Fruit fly (Drosophila melanogaster): ENCODE measurements around the gene ATP6AP2.

Gene ATP6AP2

dm6 chr3R:9246879-9247621, 13.4 kb upstream of the ATP6AP2 start:
- TF ChIP-seq psq (optimal IDR thresholded peaks at IDR 0.05), result no peak

dm6 chr3R:9249025-9249735, 11.3 kb upstream of the ATP6AP2 start:
- no peak for TF ChIP-seq Dll (optimal IDR thresholded peaks at IDR 0.05)
- TF ChIP-seq pan (optimal IDR thresholded peaks at IDR 0.05), result no peak
- no peak for TF ChIP-seq CG8478 (optimal IDR thresholded peaks at IDR 0.05)
- no peak for TF ChIP-seq psq (optimal IDR thresholded peaks at IDR 0.05)
- TF ChIP-seq usp (GFP tag; optimal IDR thresholded peaks at IDR 0.05), result no peak
- no peak for TF ChIP-seq EcR (GFP tag; optimal IDR thresholded peaks at IDR 0.05)

dm6 chr3R:9249736-9250044, 10.7 kb upstream of the ATP6AP2 start:
- TF ChIP-seq usp (GFP tag; optimal IDR thresholded peaks at IDR 0.05) (no peak), pan (optimal IDR thresholded peaks at IDR 0.05) (no peak), psq (optimal IDR thresholded peaks at IDR 0.05) (no peak), Dll (optimal IDR thresholded peaks at IDR 0.05) (no peak), EcR (GFP tag; optimal IDR thresholded peaks at IDR 0.05) (no peak), CG8478 (optimal IDR thresholded peaks at IDR 0.05) (no peak)

- TF ChIP-seq CG8478 (optimal IDR thresholded peaks at IDR 0.05), result no peak
- no peak for TF ChIP-seq Dll (optimal IDR thresholded peaks at IDR 0.05)
- TF ChIP-seq usp (GFP tag; optimal IDR thresholded peaks at IDR 0.05), result no peak
- no peak for TF ChIP-seq pan (optimal IDR thresholded peaks at IDR 0.05)
- TF ChIP-seq psq (optimal IDR thresholded peaks at IDR 0.05), result no peak
- no peak for TF ChIP-seq EcR (GFP tag; optimal IDR thresholded peaks at IDR 0.05)
Measured at dm6 chr3R:9250868-9251267, 9.6 kb upstream of the ATP6AP2 start.

- TF ChIP-seq psq (optimal IDR thresholded peaks at IDR 0.05) (no peak), usp (GFP tag; optimal IDR thresholded peaks at IDR 0.05) (no peak), CG8478 (optimal IDR thresholded peaks at IDR 0.05) (no peak), Dll (optimal IDR thresholded peaks at IDR 0.05) (no peak), pan (optimal IDR thresholded peaks at IDR 0.05) (no peak), EcR (GFP tag; optimal IDR thresholded peaks at IDR 0.05) (no peak)
Measured at dm6 chr3R:9251543-9251942, 8.9 kb upstream of the ATP6AP2 start, which contains the start of gene St2. Gene St2, plus strand, starts transcription at chr3R:9251843.

dm6 chr3R:9254798-9255197, 5.6 kb upstream of the ATP6AP2 start, which contains the start of gene CG16734:
Gene CG16734, plus strand, starts transcription at chr3R:9255052.
- TF ChIP-seq usp (GFP tag; optimal IDR thresholded peaks at IDR 0.05) (no peak), psq (optimal IDR thresholded peaks at IDR 0.05) (no peak), Dll (optimal IDR thresholded peaks at IDR 0.05) (no peak), pan (optimal IDR thresholded peaks at IDR 0.05) (no peak), EcR (GFP tag; optimal IDR thresholded peaks at IDR 0.05) (no peak), CG8478 (optimal IDR thresholded peaks at IDR 0.05) (no peak)

dm6 chr3R:9257616-9258015, 2.8 kb upstream of the ATP6AP2 start, which contains the start of gene CG16736:
Gene CG16736, minus strand, starts transcription at chr3R:9257716.
- TF ChIP-seq psq (optimal IDR thresholded peaks at IDR 0.05) (no peak), Dll (optimal IDR thresholded peaks at IDR 0.05) (no peak), EcR (GFP tag; optimal IDR thresholded peaks at IDR 0.05) (no peak), usp (GFP tag; optimal IDR thresholded peaks at IDR 0.05) (no peak), pan (optimal IDR thresholded peaks at IDR 0.05) (no peak), CG8478 (optimal IDR thresholded peaks at IDR 0.05) (no peak)

- TF ChIP-seq CG8478 (optimal IDR thresholded peaks at IDR 0.05), result no peak
- no peak for TF ChIP-seq psq (optimal IDR thresholded peaks at IDR 0.05)
- TF ChIP-seq pan (optimal IDR thresholded peaks at IDR 0.05), result no peak
- no peak for TF ChIP-seq EcR (GFP tag; optimal IDR thresholded peaks at IDR 0.05)
- no peak for TF ChIP-seq usp (GFP tag; optimal IDR thresholded peaks at IDR 0.05)
- no peak for TF ChIP-seq Dll (optimal IDR thresholded peaks at IDR 0.05)
Measured at dm6 chr3R:9258252-9259225, 1.9 kb upstream of the ATP6AP2 start, which contains the start of the genes Ibf2 and Ibf1. Gene Ibf2, minus strand, starts transcription at chr3R:9258501. Gene Ibf1, plus strand, starts transcription at chr3R:9258964.

- TF ChIP-seq EcR (GFP tag; optimal IDR thresholded peaks at IDR 0.05) (no peak), Dll (optimal IDR thresholded peaks at IDR 0.05) (no peak), usp (GFP tag; optimal IDR thresholded peaks at IDR 0.05) (no peak), pan (optimal IDR thresholded peaks at IDR 0.05) (no peak), psq (optimal IDR thresholded peaks at IDR 0.05) (no peak), CG8478 (optimal IDR thresholded peaks at IDR 0.05) (no peak)
Measured at dm6 chr3R:9264042-9264441, 3.6 kb downstream of the ATP6AP2 start, which contains the start of gene sage. Gene sage, minus strand, starts transcription at chr3R:9264142.

- no peak for TF ChIP-seq Dll (optimal IDR thresholded peaks at IDR 0.05)
- TF ChIP-seq psq (optimal IDR thresholded peaks at IDR 0.05), result no peak
- no peak for TF ChIP-seq pan (optimal IDR thresholded peaks at IDR 0.05)
- no peak for TF ChIP-seq EcR (GFP tag; optimal IDR thresholded peaks at IDR 0.05)
- no peak for TF ChIP-seq CG8478 (optimal IDR thresholded peaks at IDR 0.05)
- TF ChIP-seq usp (GFP tag; optimal IDR thresholded peaks at IDR 0.05), result no peak
Measured at dm6 chr3R:9266765-9267164, 6.3 kb downstream of the ATP6AP2 start, which contains the start of the genes TrpRS and Vps16A. Gene TrpRS, minus strand, starts transcription at chr3R:9266904. Gene Vps16A, plus strand, starts transcription at chr3R:9267019.

- TF ChIP-seq psq (optimal IDR thresholded peaks at IDR 0.05), result no peak
- no peak for TF ChIP-seq Dll (optimal IDR thresholded peaks at IDR 0.05)
- TF ChIP-seq CG8478 (optimal IDR thresholded peaks at IDR 0.05), result no peak
- TF ChIP-seq usp (GFP tag; optimal IDR thresholded peaks at IDR 0.05), result no peak
- no peak for TF ChIP-seq EcR (GFP tag; optimal IDR thresholded peaks at IDR 0.05)
- TF ChIP-seq pan (optimal IDR thresholded peaks at IDR 0.05), result no peak
Measured at dm6 chr3R:9287710-9288109, 27.3 kb downstream of the ATP6AP2 start.
